Worm (Caenorhabditis elegans): ENCODE data around the gene srd-15.

The srd-15 gene

DNA sequence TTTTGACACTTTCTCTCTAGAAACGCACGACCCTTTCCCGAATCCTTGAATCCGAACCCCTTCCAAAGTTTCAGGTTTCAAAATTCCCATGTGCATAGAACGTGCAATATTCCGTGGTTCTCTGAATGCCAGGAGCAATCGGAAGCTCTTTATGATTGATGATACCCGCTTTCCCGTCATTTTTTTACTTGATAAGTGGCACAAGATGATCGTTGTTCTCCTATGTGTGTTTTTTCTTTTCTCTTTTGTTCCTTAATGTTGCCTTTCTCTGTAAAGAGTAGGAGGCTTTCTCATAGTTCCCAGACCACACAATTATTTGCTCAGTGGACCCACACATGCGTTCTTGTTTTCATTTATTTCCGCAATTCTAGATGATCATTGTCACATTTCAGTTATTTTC lies 17.3 kb downstream of the srd-15 start (continued):
- TF ChIP-seq mel-28 (tag; optimal IDR thresholded peaks at IDR 0.05; ENCODE audit: borderline replicate concordance) (no peak), zfh-2 (GFP tag; conservative IDR thresholded peaks at IDR 0.05) (no peak), lin-54 (GFP tag; optimal IDR thresholded peaks at IDR 0.05) (no peak), hlh-12 (tag; optimal IDR thresholded peaks at IDR 0.05) (no peak), nhr-90 (tag; optimal IDR thresholded peaks at IDR 0.05) (no peak)

DNA sequence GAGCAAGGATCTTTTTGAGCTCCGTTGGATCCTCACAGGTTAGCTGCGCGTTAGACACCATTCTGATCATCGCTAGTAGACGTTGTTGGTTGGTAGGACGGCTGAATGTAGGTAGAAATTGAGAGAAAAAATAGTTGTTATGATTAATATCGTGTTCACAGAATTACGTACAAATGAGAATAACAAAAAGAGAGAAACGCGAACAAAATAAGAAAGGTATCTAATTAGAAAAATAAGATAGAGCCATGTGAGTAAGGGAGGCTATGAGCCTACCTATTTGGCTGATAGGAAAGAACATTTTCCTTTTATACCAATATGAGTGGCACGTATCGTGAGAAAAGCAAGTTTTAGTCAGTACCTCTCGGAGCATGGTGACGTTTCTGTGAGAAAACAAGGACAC lies 22.4 kb downstream of the srd-15 start, which contains the start of gene C04E6.8:
C04E6.8 (minus strand) TSS at position 101 of the 400 bp plus-strand sequence.
- no peak for TF ChIP-seq mcd-1 (GFP tag; IDR thresholded peaks at IDR 0.05)

DNA sequence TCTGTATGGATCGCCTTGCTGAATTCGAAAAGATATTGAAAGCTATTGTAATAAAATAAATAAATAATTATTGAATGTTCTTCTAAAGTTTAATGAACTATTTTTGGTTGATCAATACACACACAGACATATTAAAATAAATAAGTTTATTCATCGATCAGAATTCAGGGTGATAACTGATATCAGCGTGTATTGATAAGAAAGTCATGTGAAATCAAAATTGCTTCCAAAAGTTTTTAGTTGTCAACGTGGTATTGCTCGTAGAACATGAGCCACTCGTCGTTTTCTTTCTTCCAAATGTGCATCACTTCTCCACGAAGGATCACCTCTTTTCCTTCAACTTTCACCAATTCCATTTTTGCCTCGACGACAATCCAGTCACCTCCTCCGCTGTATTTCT lies 23.7 kb downstream of the srd-15 start:
- TF ChIP-seq cebp-1 (GFP tag; IDR thresholded peaks at IDR 0.05) (no peak), cebp-1 (tag; optimal IDR thresholded peaks at IDR 0.05) (no peak), repo-1 (tag; optimal IDR thresholded peaks at IDR 0.05) (no peak), madf-6 (GFP tag; IDR thresholded peaks at IDR 0.05) (no peak), ceh-91 (GFP tag; IDR thresholded peaks at IDR 0.05) (no peak), hrde-1 (tag; optimal IDR thresholded peaks at IDR 0.05; ENCODE audit: borderline replicate concordance) (no peak), madf-3 (GFP tag; IDR thresholded peaks at IDR 0.05) (no peak), ceh-58 (GFP tag; IDR thresholded peaks at IDR 0.05) (no peak)

DNA sequence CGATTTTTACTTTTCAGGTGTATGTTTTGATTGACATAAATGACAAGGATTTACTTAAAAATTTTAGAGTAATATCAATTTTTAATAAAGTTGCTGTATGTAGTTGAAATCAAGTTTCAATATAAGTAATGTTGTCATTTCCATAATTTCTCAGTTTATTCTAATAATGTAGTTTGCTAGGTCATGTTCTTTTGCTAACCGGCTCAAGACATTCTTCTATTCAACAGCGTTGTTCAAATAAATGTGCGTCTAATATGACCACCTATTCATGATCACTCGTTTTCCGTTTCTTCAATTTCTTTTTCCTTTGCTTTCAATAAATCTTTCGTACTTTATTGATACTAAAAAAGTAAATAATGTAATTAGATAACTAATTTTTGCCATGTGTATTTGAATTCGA lies 26.1 kb downstream of the srd-15 start, which contains the start of gene C02G6.3:
C02G6.3 (plus strand) TSS at position 301 of the 400 bp plus-strand sequence.
- TF ChIP-seq K11D2.4 (GFP tag; IDR thresholded peaks at IDR 0.05) (no peak), nhr-179 (tag; optimal IDR thresholded peaks at IDR 0.05) (no peak), madf-8 (GFP tag; conservative IDR thresholded peaks at IDR 0.05) (no peak), attf-3 (GFP tag; conservative IDR thresholded peaks at IDR 0.05) (no peak), hlh-26 (GFP tag; conservative IDR thresholded peaks at IDR 0.05) (no peak), hsf-1 (GFP tag; IDR thresholded peaks at IDR 0.05) (no peak), nhr-120 (GFP tag; IDR thresholded peaks at IDR 0.05) (no peak), sea-2 (GFP tag; IDR thresholded peaks at IDR 0.05) (no peak), die-1 (tag; optimal IDR thresholded peaks at IDR 0.05) (no peak), nhr-80 (tag; optimal IDR thresholded peaks at IDR 0.05) (no peak), ztf-28 (GFP tag; IDR thresholded peaks at IDR 0.05) (no peak), aptf-2 (GFP tag; conservative IDR thresholded peaks at IDR 0.05) (no peak), madf-6 (GFP tag; IDR thresholded peaks at IDR 0.05) (no peak), pha-4 (tag; optimal IDR thresholded peaks at IDR 0.05) (no peak), unc-130 (GFP tag; optimal IDR thresholded peaks at IDR 0.05) (no peak), B0261.1 (tag; optimal IDR thresholded peaks at IDR 0.05) (no peak), pbrm-1 (GFP tag; IDR thresholded peaks at IDR 0.05) (no peak), akir-1 (GFP tag; optimal IDR thresholded peaks at IDR 0.05) (no peak), madf-10 (tag; optimal IDR thresholded peaks at IDR 0.05) (no peak)

DNA sequence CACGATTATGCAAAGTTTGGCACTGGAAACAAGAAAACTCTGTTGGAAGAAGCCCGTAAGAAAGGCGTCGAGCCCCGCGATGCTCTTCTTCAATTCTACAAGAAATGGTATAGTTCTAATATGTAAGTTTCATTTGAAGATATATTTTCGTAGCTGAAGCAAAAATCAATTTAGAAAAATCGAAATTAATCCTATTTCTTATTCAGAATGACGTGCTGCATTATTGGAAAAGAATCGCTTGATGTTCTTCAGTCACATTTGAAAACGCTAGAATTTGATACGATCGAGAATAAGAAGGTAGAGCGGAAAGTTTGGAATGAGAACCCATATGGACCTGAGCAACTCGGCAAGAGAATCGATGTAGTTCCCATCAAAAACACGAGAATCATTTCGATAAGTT lies 29.2 kb downstream of the srd-15 start:
- TF ChIP-seq tbp1 (GFP tag; optimal IDR thresholded peaks at IDR 0.05) (no peak), ceh-91 (GFP tag; IDR thresholded peaks at IDR 0.05) (no peak), K12H6.12 (tag; optimal IDR thresholded peaks at IDR 0.05) (no peak), lag-1 (GFP tag; IDR thresholded peaks at IDR 0.05) (no peak), T26A5.8 (tag; optimal IDR thresholded peaks at IDR 0.05) (no peak), aptf-3 (GFP tag; IDR thresholded peaks at IDR 0.05) (no peak), attf-5 (GFP tag; optimal IDR thresholded peaks at IDR 0.05) (no peak), rcor-1 (GFP tag; IDR thresholded peaks at IDR 0.05) (no peak), fkh-3 (tag; optimal IDR thresholded peaks at IDR 0.05) (no peak)

Measured in whole organism, young adult.